Fruit fly (Drosophila melanogaster): Measurements from ENCODE around the gene Spn88Ea.

The Spn88Ea gene

dm6 chr3R:15205223-15205622 is 1.0 kb downstream of the Spn88Ea start:
- TF ChIP-seq CG4496 (GFP tag; IDR thresholded peaks at IDR 0.05), result peak; percentile 28; the same call in 1 of the 3 replicates
- no peak for TF ChIP-seq CG14655 (GFP tag; optimal IDR thresholded peaks at IDR 0.05)

dm6 chr3R:15198052-15198793 is 8.0 kb downstream of the Spn88Ea start:
- no peak for TF ChIP-seq CG14655 (GFP tag; optimal IDR thresholded peaks at IDR 0.05)
- TF ChIP-seq EcR (GFP tag; optimal IDR thresholded peaks at IDR 0.05), result peak; percentile 52

dm6 chr3R:15197373-15197772 is 8.9 kb downstream of the Spn88Ea start:
- TF ChIP-seq gl (tag; optimal IDR thresholded peaks at IDR 0.05), result peak; percentile 6
- no peak for TF ChIP-seq CG17806 (tag; optimal IDR thresholded peaks at IDR 0.05)

- TF ChIP-seq Pif1A (GFP tag; optimal IDR thresholded peaks at IDR 0.05), result peak; percentile 10
- no peak for TF ChIP-seq gl (tag; optimal IDR thresholded peaks at IDR 0.05)
- no peak for TF ChIP-seq EcR (GFP tag; optimal IDR thresholded peaks at IDR 0.05)
- peak; percentile 58 for TF ChIP-seq CG8159 (tag; optimal IDR thresholded peaks at IDR 0.05)
- TF ChIP-seq fd96Ca (GFP tag; IDR thresholded peaks at IDR 0.05), result 0 out of 3 replicates have a peak, but pooled peaks have one; percentile 40
- no peak for TF ChIP-seq CG9948 (tag; optimal IDR thresholded peaks at IDR 0.05)
- peak; percentile 30 for TF ChIP-seq CG34367 (tag; optimal IDR thresholded peaks at IDR 0.05)
- peak; percentile 44; the same call in 1 of the 2 replicates for TF ChIP-seq CG32121 (GFP tag; IDR thresholded peaks at IDR 0.05)
- TF ChIP-seq CG15710 (tag; optimal IDR thresholded peaks at IDR 0.05), result peak; percentile 43
- TF ChIP-seq CG10348 (GFP tag; IDR thresholded peaks at IDR 0.05), result no peak
- TF ChIP-seq rn (GFP tag; IDR thresholded peaks at IDR 0.05), result no peak
- no peak for TF ChIP-seq D1 (tag; optimal IDR thresholded peaks at IDR 0.05)
- no peak for TF ChIP-seq Pif1B (GFP tag; optimal IDR thresholded peaks at IDR 0.05)
- peak; percentile 50 for TF ChIP-seq CG17806 (tag; optimal IDR thresholded peaks at IDR 0.05)
- no peak for TF ChIP-seq CG13204 (GFP tag; optimal IDR thresholded peaks at IDR 0.05)
- TF ChIP-seq CG12605 (GFP tag; IDR thresholded peaks at IDR 0.05), result 0 out of 2 replicates have a peak, but pooled peaks have one; percentile 23
- TF ChIP-seq CG4496 (GFP tag; IDR thresholded peaks at IDR 0.05), result peak; percentile 69
- peak; percentile 29 for TF ChIP-seq CG8301 (tag; optimal IDR thresholded peaks at IDR 0.05)
- no peak; the same call in none of the 2 replicates for TF ChIP-seq Ets98B (GFP tag; IDR thresholded peaks at IDR 0.05)
Measured at dm6 chr3R:15196134-15197034, 9.9 kb downstream of the Spn88Ea start, which contains the start of the genes Kpc1 and CG42542. Gene Kpc1, minus strand, starts transcription at chr3R:15196210. Gene CG42542, plus strand, starts transcription at chr3R:15196598.

dm6 chr3R:15181467-15181866 is 24.8 kb downstream of the Spn88Ea start, which contains the start of gene Mf:
Gene Mf, minus strand, starts transcription at chr3R:15181510.
- TF ChIP-seq Pif1B (GFP tag; optimal IDR thresholded peaks at IDR 0.05) (no peak), CG34367 (tag; optimal IDR thresholded peaks at IDR 0.05) (no peak), EcR (GFP tag; optimal IDR thresholded peaks at IDR 0.05) (no peak), CG9948 (tag; optimal IDR thresholded peaks at IDR 0.05) (no peak), CG15710 (tag; optimal IDR thresholded peaks at IDR 0.05) (no peak), CG12605 (GFP tag; IDR thresholded peaks at IDR 0.05) (no peak), Ets98B (GFP tag; IDR thresholded peaks at IDR 0.05) (no peak)

dm6 chr3R:15177230-15177629 is 29.0 kb downstream of the Spn88Ea start:
- TF ChIP-seq CG32121 (GFP tag; IDR thresholded peaks at IDR 0.05) (0 out of 2 replicates have a peak, but pooled peaks have one; percentile 28), rn (GFP tag; IDR thresholded peaks at IDR 0.05) (no peak)

Data from whole organism, pupa.